Worm (Caenorhabditis elegans): Measurements from ENCODE around the gene srh-289.

The srh-289 gene

DNA sequence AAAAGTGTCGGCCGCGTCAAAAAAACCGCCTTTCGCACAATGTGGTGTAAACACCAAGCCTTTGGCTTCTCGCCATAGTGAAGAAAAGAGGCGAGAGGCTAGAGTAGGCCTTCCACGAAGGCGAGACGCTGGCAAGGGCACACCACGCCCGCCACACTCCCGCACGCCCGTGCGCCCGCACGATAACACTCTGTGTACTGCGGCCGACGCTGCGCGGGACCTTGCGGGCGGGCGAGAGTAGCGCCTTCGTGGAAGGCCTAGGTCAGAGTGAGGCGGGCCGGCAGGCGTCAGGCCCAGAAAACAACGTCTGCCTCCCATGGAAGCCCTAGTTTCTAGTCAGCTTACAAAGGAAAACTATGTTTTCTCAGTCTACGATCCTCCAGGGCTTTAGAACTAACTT lies 18.2 kb upstream of the srh-289 start (continued):
- no peak for TF ChIP-seq Y105C5A.15 (GFP tag; IDR thresholded peaks at IDR 0.05)
- TF ChIP-seq Y5F2A.4 (GFP tag; optimal IDR thresholded peaks at IDR 0.05), result no peak
- TF ChIP-seq unc-130 (GFP tag; optimal IDR thresholded peaks at IDR 0.05), result no peak
- no peak for TF ChIP-seq nhr-111 (GFP tag; optimal IDR thresholded peaks at IDR 0.05)
- TF ChIP-seq ctbp-1 (GFP tag; IDR thresholded peaks at IDR 0.05), result no peak
- no peak for TF ChIP-seq nhr-42 (GFP tag; IDR thresholded peaks at IDR 0.05)
- peak; percentile 94 for TF ChIP-seq set-16 (GFP tag; IDR thresholded peaks at IDR 0.05)
- TF ChIP-seq hmg-1.1 (GFP tag; IDR thresholded peaks at IDR 0.05), result no peak
- TF ChIP-seq lim-7 (GFP tag; IDR thresholded peaks at IDR 0.05), result no peak
- no peak for TF ChIP-seq gei-8 (GFP tag; optimal IDR thresholded peaks at IDR 0.05)

DNA sequence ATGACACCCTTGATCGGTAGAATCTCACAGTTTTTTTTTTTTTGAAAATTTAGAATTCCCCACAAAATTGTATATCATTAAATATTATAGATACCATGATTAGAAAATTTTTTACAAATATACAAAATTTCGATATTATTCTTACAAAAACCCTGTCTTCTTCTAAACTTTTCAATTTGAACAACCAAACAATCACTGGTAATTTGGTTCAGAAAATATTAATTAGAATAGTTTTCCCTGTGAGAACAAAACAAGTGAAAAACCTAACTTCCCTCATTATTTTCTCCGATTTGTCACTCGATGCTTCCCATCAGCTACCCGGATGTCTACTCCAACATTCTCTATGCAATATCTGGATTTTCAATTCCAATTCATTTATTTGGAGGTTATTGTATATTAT lies 16.2 kb upstream of the srh-289 start, which contains the start of gene srh-296:
srh-296 (plus strand) TSS at position 301 of the 400 bp plus-strand sequence.
- TF ChIP-seq unc-62 (GFP tag; optimal IDR thresholded peaks at IDR 0.05 in 1 of 2), result peak in 1 of 2 experiments; percentile 2
- TF ChIP-seq unc-62 (tag; optimal IDR thresholded peaks at IDR 0.05), result no peak
- TF ChIP-seq mes-2 (tag; optimal IDR thresholded peaks at IDR 0.05; ENCODE audit: poor library complexity, severe bottlenecking), result no peak

DNA sequence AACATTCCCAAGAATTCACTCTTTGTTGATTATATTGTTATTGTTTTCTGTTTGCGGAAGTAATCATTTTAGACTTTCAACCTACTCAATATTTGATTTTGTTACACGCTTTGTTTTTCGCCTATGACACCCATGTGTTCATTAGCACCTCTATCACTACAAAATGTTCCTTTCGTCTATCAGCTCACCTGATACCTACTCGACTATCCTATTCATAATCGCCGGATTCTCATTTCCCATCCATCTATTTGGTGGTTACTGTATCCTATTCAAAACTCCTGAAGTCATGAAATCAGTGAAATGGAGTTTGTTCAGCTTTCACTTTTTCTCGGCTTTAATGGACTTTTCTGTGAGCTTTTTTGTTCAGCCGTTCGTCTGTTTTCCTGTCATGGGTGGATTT lies 11.4 kb upstream of the srh-289 start, which contains the start of gene srh-291:
srh-291 (plus strand) TSS at position 301 of the 400 bp plus-strand sequence.
- TF ChIP-seq dmd-6 (GFP tag; IDR thresholded peaks at IDR 0.05) (no peak), jun-1 (tag; optimal IDR thresholded peaks at IDR 0.05) (no peak), F26F4.8 (GFP tag; conservative IDR thresholded peaks at IDR 0.05) (no peak), Y75B8A.6 (GFP tag; IDR thresholded peaks at IDR 0.05) (no peak), ama-1 (optimal IDR thresholded peaks at IDR 0.05) (no peak), mep-1 (tag; optimal IDR thresholded peaks at IDR 0.05) (no peak), skn-1 (tag; optimal IDR thresholded peaks at IDR 0.05) (no peak), mdl-1 (tag; optimal IDR thresholded peaks at IDR 0.05) (no peak), ces-1 (GFP tag; optimal IDR thresholded peaks at IDR 0.05) (no peak), mxl-2 (GFP tag; conservative IDR thresholded peaks at IDR 0.05) (no peak), nhr-41 (GFP tag; IDR thresholded peaks at IDR 0.05) (no peak), nhr-6 (tag; optimal IDR thresholded peaks at IDR 0.05) (no peak), dpl-1 (GFP tag; optimal IDR thresholded peaks at IDR 0.05) (no peak), nhr-77 (tag; optimal IDR thresholded peaks at IDR 0.05) (no peak), fkh-10 (GFP tag; optimal IDR thresholded peaks at IDR 0.05) (no peak), attf-4 (tag; optimal IDR thresholded peaks at IDR 0.05) (no peak), pqm-1 (tag; optimal IDR thresholded peaks at IDR 0.05) (no peak), ceh-62 (tag; optimal IDR thresholded peaks at IDR 0.05) (no peak), madf-5 (GFP tag; IDR thresholded peaks at IDR 0.05) (no peak), lin-38 (GFP tag; IDR thresholded peaks at IDR 0.05) (no peak)

DNA sequence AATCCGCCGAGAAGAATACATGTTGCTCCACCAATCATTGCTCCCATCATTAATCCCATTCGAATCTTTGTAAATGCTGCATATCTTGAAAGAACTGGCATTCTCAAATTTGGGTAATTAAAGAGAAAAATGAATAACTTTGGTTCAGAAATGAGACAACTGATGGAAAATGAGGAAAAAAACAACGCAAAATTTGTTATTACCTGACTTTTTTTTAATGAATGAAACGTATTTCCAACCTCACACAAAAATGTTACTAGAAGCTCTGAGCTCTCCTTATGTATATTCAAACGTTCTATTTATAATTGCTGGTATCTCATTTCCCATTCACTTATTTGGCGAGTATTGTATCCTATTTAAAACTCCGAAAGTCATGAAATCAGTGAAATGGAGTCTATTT lies 8.6 kb upstream of the srh-289 start, which contains the start of the genes Y94A7B.11 and srh-292:
Y94A7B.11 (minus strand) TSS at position 101 of the 400 bp plus-strand sequence.
srh-292 (plus strand) TSS at position 251 of the 400 bp plus-strand sequence.
- no peak for TF ChIP-seq mxl-3 (GFP tag; optimal IDR thresholded peaks at IDR 0.05)
- no peak for TF ChIP-seq skn-1 (tag; optimal IDR thresholded peaks at IDR 0.05)
- TF ChIP-seq nhr-25 (tag; optimal IDR thresholded peaks at IDR 0.05; ENCODE audit: borderline replicate concordance, insufficient read depth), result no peak
- TF ChIP-seq rbr-2 (tag; optimal IDR thresholded peaks at IDR 0.05), result no peak
- TF ChIP-seq nhr-102 (tag; optimal IDR thresholded peaks at IDR 0.05), result no peak
- no peak for TF ChIP-seq lin-15B (tag; optimal IDR thresholded peaks at IDR 0.05)
- no peak for TF ChIP-seq Y48G9A.11 (GFP tag; IDR thresholded peaks at IDR 0.05)

Measured in whole organism, L4 larva.